Fruit fly (Drosophila melanogaster): ENCODE measurements around the gene Nepl19.

Gene Nepl19

dm6 chr3R:28830746-28831145, 49.2 kb downstream of the Nepl19 start (continued):
- peak in 1 of 2 experiments; percentile 6 for TF ChIP-seq chif (GFP tag; optimal IDR thresholded peaks at IDR 0.05)
- TF ChIP-seq CG10321 (GFP tag; IDR thresholded peaks at IDR 0.05): no peak
- no peak for TF ChIP-seq CG1647 (GFP tag; optimal IDR thresholded peaks at IDR 0.05)
- TF ChIP-seq Doc3 (GFP tag; IDR thresholded peaks at IDR 0.05; ENCODE audit: partially characterized antibody): no peak
- peak; percentile 27 for TF ChIP-seq CG2120 (GFP tag; optimal IDR thresholded peaks at IDR 0.05)
- TF ChIP-seq CG4424 (GFP tag; optimal IDR thresholded peaks at IDR 0.05): no peak
- no peak for TF ChIP-seq CG33213 (GFP tag; optimal IDR thresholded peaks at IDR 0.05)
- TF ChIP-seq CG6791 (GFP tag; IDR thresholded peaks at IDR 0.05; ENCODE audit: partially characterized antibody): no peak
- TF ChIP-seq bigmax (GFP tag; optimal IDR thresholded peaks at IDR 0.05): no peak
- TF ChIP-seq CG10543 (GFP tag; optimal IDR thresholded peaks at IDR 0.05): no peak
- no peak for TF ChIP-seq Poxn (GFP tag; IDR thresholded peaks at IDR 0.05)
- TF ChIP-seq HmgD (GFP tag; optimal IDR thresholded peaks at IDR 0.05): no peak
- TF ChIP-seq CG17912 (GFP tag; optimal IDR thresholded peaks at IDR 0.05): no peak
- no peak for TF ChIP-seq CG9609 (GFP tag; optimal IDR thresholded peaks at IDR 0.05)
- TF ChIP-seq CG12744 (GFP tag; optimal IDR thresholded peaks at IDR 0.05): no peak
- TF ChIP-seq Antp (GFP tag; optimal IDR thresholded peaks at IDR 0.05): no peak
- no peak for TF ChIP-seq CG34376 (GFP tag; optimal IDR thresholded peaks at IDR 0.05)
- TF ChIP-seq PHDP (tag; optimal IDR thresholded peaks at IDR 0.05): peak; percentile 22
- TF ChIP-seq Sry-β (GFP tag; optimal IDR thresholded peaks at IDR 0.05): no peak
- TF ChIP-seq Hr78 (GFP tag; optimal IDR thresholded peaks at IDR 0.05): no peak
- TF ChIP-seq HLH54F (GFP tag; optimal IDR thresholded peaks at IDR 0.05): no peak
- TF ChIP-seq gce (GFP tag; IDR thresholded peaks at IDR 0.05): no peak
- TF ChIP-seq zfh1 (GFP tag; IDR thresholded peaks at IDR 0.05): no peak
- TF ChIP-seq CG11695 (GFP tag; IDR thresholded peaks at IDR 0.05): no peak
- TF ChIP-seq vfl (GFP tag; optimal IDR thresholded peaks at IDR 0.05): no peak
- TF ChIP-seq klu (GFP tag; IDR thresholded peaks at IDR 0.05): no peak
- no peak for TF ChIP-seq Sry-δ (GFP tag; optimal IDR thresholded peaks at IDR 0.05)
- no peak for TF ChIP-seq Hsf (GFP tag; optimal IDR thresholded peaks at IDR 0.05)
- no peak for TF ChIP-seq CG16863 (GFP tag; optimal IDR thresholded peaks at IDR 0.05)
- no peak for TF ChIP-seq CG9797 (GFP tag; optimal IDR thresholded peaks at IDR 0.05)
- TF ChIP-seq hkb (optimal IDR thresholded peaks at IDR 0.05): no peak
- 0 out of 2 replicates have a peak, but pooled peaks have one; percentile 27 for TF ChIP-seq hkb (GFP tag; IDR thresholded peaks at IDR 0.05)
- TF ChIP-seq grau (tag; optimal IDR thresholded peaks at IDR 0.05): peak; percentile 77
- no peak for TF ChIP-seq wek (GFP tag; optimal IDR thresholded peaks at IDR 0.05)
- no peak for TF ChIP-seq ro (GFP tag; IDR thresholded peaks at IDR 0.05)
- no peak for TF ChIP-seq Sox100B (GFP tag; optimal IDR thresholded peaks at IDR 0.05)
- TF ChIP-seq CG3163 (GFP tag; optimal IDR thresholded peaks at IDR 0.05): no peak
- TF ChIP-seq Pdp1 (GFP tag; optimal IDR thresholded peaks at IDR 0.05): no peak
- TF ChIP-seq CoRest (tag; optimal IDR thresholded peaks at IDR 0.05): peak; percentile 7
- TF ChIP-seq CG18599 (GFP tag; optimal IDR thresholded peaks at IDR 0.05): no peak
- TF ChIP-seq CG1233 (GFP tag; optimal IDR thresholded peaks at IDR 0.05): no peak
- TF ChIP-seq CG2712 (tag; optimal IDR thresholded peaks at IDR 0.05): peak; percentile 7
- no peak for TF ChIP-seq maf-S (GFP tag; optimal IDR thresholded peaks at IDR 0.05)
- TF ChIP-seq vvl (GFP tag; IDR thresholded peaks at IDR 0.05): no peak
- no peak for TF ChIP-seq CG17568 (GFP tag; optimal IDR thresholded peaks at IDR 0.05)
- TF ChIP-seq CG33557 (GFP tag; optimal IDR thresholded peaks at IDR 0.05): no peak
- no peak for TF ChIP-seq fru (optimal IDR thresholded peaks at IDR 0.05)
- peak in 1 of 2 experiments; percentile 3 for TF ChIP-seq bsh (GFP tag; optimal IDR thresholded peaks at IDR 0.05)
- TF ChIP-seq zfh2 (GFP tag; optimal IDR thresholded peaks at IDR 0.05): no peak
- no peak for TF ChIP-seq CG8388 (GFP tag; optimal IDR thresholded peaks at IDR 0.05)
- TF ChIP-seq CG3726 (GFP tag; IDR thresholded peaks at IDR 0.05): no peak
- TF ChIP-seq CkIIα-i1 (GFP tag; IDR thresholded peaks at IDR 0.05): no peak

Measured in whole organism, embryonic.